Worm (Caenorhabditis elegans): Measurements from ENCODE around the gene Y51H7BR.7.

Gene Y51H7BR.7

ce11 chrII:1490813-1491212 lies 34.6 kb downstream of the Y51H7BR.7 start:
- no peak for TF ChIP-seq unc-120 (tag; optimal IDR thresholded peaks at IDR 0.05; ENCODE audit: poor library complexity, severe bottlenecking)

ce11 chrII:1482419-1482818 lies 43.0 kb downstream of the Y51H7BR.7 start:
- no peak for TF ChIP-seq mls-2 (tag; optimal IDR thresholded peaks at IDR 0.05)
- no peak for TF ChIP-seq flh-1 (GFP tag; optimal IDR thresholded peaks at IDR 0.05)
- no peak for TF ChIP-seq mep-1 (tag; optimal IDR thresholded peaks at IDR 0.05)
- no peak for TF ChIP-seq sptf-1 (tag; optimal IDR thresholded peaks at IDR 0.05)
- no peak for TF ChIP-seq M03D4.4 (tag; optimal IDR thresholded peaks at IDR 0.05)
- no peak for TF ChIP-seq blmp-1 (tag; optimal IDR thresholded peaks at IDR 0.05)
- no peak for TF ChIP-seq tbx-8 (GFP tag; optimal IDR thresholded peaks at IDR 0.05)
- no peak for TF ChIP-seq nhr-2 (tag; optimal IDR thresholded peaks at IDR 0.05)
- TF ChIP-seq bed-3 (GFP tag; optimal IDR thresholded peaks at IDR 0.05): no peak
- TF ChIP-seq drap-1 (GFP tag; optimal IDR thresholded peaks at IDR 0.05): no peak
- TF ChIP-seq elt-1 (tag; optimal IDR thresholded peaks at IDR 0.05; ENCODE audit: borderline replicate concordance, insufficient read depth): no peak
- no peak for TF ChIP-seq elt-3 (tag; optimal IDR thresholded peaks at IDR 0.05)
- no peak for TF ChIP-seq nhr-76 (tag; optimal IDR thresholded peaks at IDR 0.05)
- no peak for TF ChIP-seq ztf-11 (tag; optimal IDR thresholded peaks at IDR 0.05)
- TF ChIP-seq lsy-2 (tag; optimal IDR thresholded peaks at IDR 0.05): no peak

ce11 chrII:1481660-1482059 lies 43.7 kb downstream of the Y51H7BR.7 start:
- TF ChIP-seq unc-39 (tag; optimal IDR thresholded peaks at IDR 0.05): no peak

ce11 chrII:1478522-1478921 lies 46.9 kb downstream of the Y51H7BR.7 start:
- TF ChIP-seq ham-2 (GFP tag; optimal IDR thresholded peaks at IDR 0.05): no peak
- TF ChIP-seq mab-5 (tag; optimal IDR thresholded peaks at IDR 0.05): no peak
- no peak for TF ChIP-seq mep-1 (tag; optimal IDR thresholded peaks at IDR 0.05)
- no peak for TF ChIP-seq unc-62 (GFP tag; optimal IDR thresholded peaks at IDR 0.05)
- no peak for TF ChIP-seq tbx-8 (GFP tag; optimal IDR thresholded peaks at IDR 0.05)
- TF ChIP-seq ztf-11 (tag; optimal IDR thresholded peaks at IDR 0.05): no peak
- TF ChIP-seq nhr-12 (tag; optimal IDR thresholded peaks at IDR 0.05): no peak
- no peak for TF ChIP-seq lsy-2 (tag; optimal IDR thresholded peaks at IDR 0.05)
- no peak for TF ChIP-seq nhr-237 (tag; optimal IDR thresholded peaks at IDR 0.05)
- TF ChIP-seq mls-2 (tag; optimal IDR thresholded peaks at IDR 0.05): no peak
- no peak for TF ChIP-seq nhr-28 (tag; optimal IDR thresholded peaks at IDR 0.05)
- no peak for TF ChIP-seq nhr-76 (tag; optimal IDR thresholded peaks at IDR 0.05)
- TF ChIP-seq cnd-1 (tag; optimal IDR thresholded peaks at IDR 0.05): no peak

ce11 chrII:1477975-1478374 lies 47.4 kb downstream of the Y51H7BR.7 start:
- TF ChIP-seq M03D4.4 (tag; optimal IDR thresholded peaks at IDR 0.05) (no peak), bed-3 (GFP tag; optimal IDR thresholded peaks at IDR 0.05) (no peak), nhr-76 (tag; optimal IDR thresholded peaks at IDR 0.05) (no peak), ceh-43 (GFP tag; optimal IDR thresholded peaks at IDR 0.05) (no peak), unc-39 (tag; optimal IDR thresholded peaks at IDR 0.05) (no peak), ham-2 (GFP tag; optimal IDR thresholded peaks at IDR 0.05) (no peak)

- TF ChIP-seq hlh-1 (tag; optimal IDR thresholded peaks at IDR 0.05): no peak
- no peak for TF ChIP-seq nhr-76 (tag; optimal IDR thresholded peaks at IDR 0.05)
- no peak for TF ChIP-seq mab-5 (tag; optimal IDR thresholded peaks at IDR 0.05)
- no peak for TF ChIP-seq blmp-1 (tag; optimal IDR thresholded peaks at IDR 0.05)
- TF ChIP-seq cnd-1 (tag; optimal IDR thresholded peaks at IDR 0.05): no peak
- no peak for TF ChIP-seq lin-32 (GFP tag; optimal IDR thresholded peaks at IDR 0.05)
- no peak for TF ChIP-seq drap-1 (GFP tag; optimal IDR thresholded peaks at IDR 0.05)
- no peak for TF ChIP-seq M03D4.4 (tag; optimal IDR thresholded peaks at IDR 0.05)
- TF ChIP-seq tbx-8 (GFP tag; optimal IDR thresholded peaks at IDR 0.05): no peak
- TF ChIP-seq bed-3 (GFP tag; optimal IDR thresholded peaks at IDR 0.05): no peak
- TF ChIP-seq lsy-2 (tag; optimal IDR thresholded peaks at IDR 0.05): no peak
- no peak for TF ChIP-seq elt-1 (tag; optimal IDR thresholded peaks at IDR 0.05; ENCODE audit: borderline replicate concordance, insufficient read depth)
- no peak for TF ChIP-seq ces-1 (GFP tag; optimal IDR thresholded peaks at IDR 0.05)
These were observed 48.1 kb downstream of the Y51H7BR.7 start for ce11 chrII:1477295-1477694.

- TF ChIP-seq ceh-39 (tag; optimal IDR thresholded peaks at IDR 0.05) (no peak), lin-13 (tag; optimal IDR thresholded peaks at IDR 0.05) (no peak), ceh-83 (GFP tag; optimal IDR thresholded peaks at IDR 0.05) (no peak), unc-120 (tag; optimal IDR thresholded peaks at IDR 0.05; ENCODE audit: poor library complexity, severe bottlenecking) (no peak), lsy-2 (tag; optimal IDR thresholded peaks at IDR 0.05) (no peak), nhr-12 (tag; optimal IDR thresholded peaks at IDR 0.05) (no peak), elt-1 (tag; optimal IDR thresholded peaks at IDR 0.05; ENCODE audit: borderline replicate concordance, insufficient read depth) (no peak), sem-2 (GFP tag; optimal IDR thresholded peaks at IDR 0.05) (no peak), cnd-1 (tag; optimal IDR thresholded peaks at IDR 0.05) (no peak), bed-3 (GFP tag; optimal IDR thresholded peaks at IDR 0.05) (no peak), hlh-1 (tag; optimal IDR thresholded peaks at IDR 0.05) (no peak), tbx-8 (GFP tag; optimal IDR thresholded peaks at IDR 0.05) (no peak), nhr-237 (tag; optimal IDR thresholded peaks at IDR 0.05) (no peak), unc-39 (tag; optimal IDR thresholded peaks at IDR 0.05) (no peak), elt-3 (tag; optimal IDR thresholded peaks at IDR 0.05) (no peak), ham-2 (GFP tag; optimal IDR thresholded peaks at IDR 0.05) (no peak), ztf-11 (tag; optimal IDR thresholded peaks at IDR 0.05) (no peak)
These were observed 49.4 kb downstream of the Y51H7BR.7 start for ce11 chrII:1476016-1476415.
